Worm (Caenorhabditis elegans) whole organism, L4/young adult: ENCODE measurements around the gene ced-10.

Experiments used
- dao-5 ChIP-seq: sonication (generic microtip); optimal IDR thresholded peaks from 2 replicates; lab custom pipeline; 2016; ENCODE audit warnings: missing genotype, missing genetic modification characterization, moderate library complexity, missing compliant biosample characterization
- him-1 ChIP-seq: sonication (generic microtip); optimal IDR thresholded peaks from 2 replicates; lab custom pipeline; 2016; ENCODE audit warnings: missing genotype, missing genetic modification reagents, missing genetic modification characterization, missing compliant biosample characterization

ce11 chrIV:3517582-3517981, 8.3 kb upstream of the ced-10 start:
- TF ChIP-seq him-1 = no peak
- TF ChIP-seq dao-5 = no peak
